ENCODE assay signal across 3 fruit fly cellular contexts in genomic region chr2L:20321207-20321773, dm6.
TF ChIP-seq lines count a peak whose summit lies in the region.

No protein-coding gene starts in this region.

- no peak for TF ChIP-seq CTCF in whole organism, embryonic (GFP tag; optimal IDR thresholded peaks at IDR 0.05; lab: Kevin White, UChicago)

TF ChIP-seq in whole organism, adult, 20 proteins besides CTCF, POLR2A, EP300 and RAD21:
- TF ChIP-seq CG12768 (GFP tag; optimal IDR thresholded peaks at IDR 0.05; lab: Kevin White, UChicago) (no peak), tj (GFP tag; optimal IDR thresholded peaks at IDR 0.05; lab: Kevin White, UChicago) (peak; percentile 97)
TF ChIP-seq in whole organism, adult: peak in this region for 1.

TF ChIP-seq in whole organism, embryonic, 481 proteins besides CTCF, POLR2A, EP300 and RAD21:
- no peak for TF ChIP-seq tna (GFP tag; IDR thresholded peaks at IDR 0.05; lab: Robert Waterston, UW; ENCODE audit: partially characterized antibody)
- no peak for TF ChIP-seq Antp (GFP tag; optimal IDR thresholded peaks at IDR 0.05; lab: Kevin White, UChicago)
- no peak for TF ChIP-seq CG9727 (GFP tag; optimal IDR thresholded peaks at IDR 0.05; lab: Kevin White, UChicago)
- no peak for TF ChIP-seq twi (tag; optimal IDR thresholded peaks at IDR 0.05; lab: Kevin White, UChicago)
- 0 out of 3 replicates have a peak, but pooled peaks have one; percentile 12 for TF ChIP-seq CG14050 (GFP tag; IDR thresholded peaks at IDR 0.05; lab: Robert Waterston, UW)
- no peak for TF ChIP-seq Hr51 (GFP tag; optimal IDR thresholded peaks at IDR 0.05; lab: Kevin White, UChicago)
- no peak for TF ChIP-seq sqz (GFP tag; optimal IDR thresholded peaks at IDR 0.05; lab: Kevin White, UChicago)
- TF ChIP-seq CG10431 (GFP tag; optimal IDR thresholded peaks at IDR 0.05; lab: Kevin White, UChicago): no peak
- TF ChIP-seq gsb-n (tag; optimal IDR thresholded peaks at IDR 0.05; lab: Kevin White, UChicago): no peak
- TF ChIP-seq crol (GFP tag; IDR thresholded peaks at IDR 0.05; lab: Robert Waterston, UW): peak; percentile 58
- no peak for TF ChIP-seq gcm (GFP tag; optimal IDR thresholded peaks at IDR 0.05; lab: Kevin White, UChicago)
- TF ChIP-seq Sry-δ (GFP tag; optimal IDR thresholded peaks at IDR 0.05; lab: Kevin White, UChicago): no peak
- TF ChIP-seq CG6272 (GFP tag; IDR thresholded peaks at IDR 0.05; lab: Robert Waterston, UW): no peak
- TF ChIP-seq CG8359 (GFP tag; optimal IDR thresholded peaks at IDR 0.05; lab: Kevin White, UChicago; ENCODE audit: borderline replicate concordance): no peak
- TF ChIP-seq CoRest (tag; optimal IDR thresholded peaks at IDR 0.05; lab: Kevin White, UChicago): no peak
- no peak for TF ChIP-seq Med (GFP tag; lab: Kevin White, UChicago)
- TF ChIP-seq tll (GFP tag; optimal IDR thresholded peaks at IDR 0.05; lab: Kevin White, UChicago): no peak
- TF ChIP-seq CG5245 (GFP tag; optimal IDR thresholded peaks at IDR 0.05; lab: Kevin White, UChicago): no peak
- TF ChIP-seq CG1602 (GFP tag; optimal IDR thresholded peaks at IDR 0.05; lab: Kevin White, UChicago): no peak
- TF ChIP-seq jigr1 (GFP tag; IDR thresholded peaks at IDR 0.05; lab: Robert Waterston, UW): no peak
- TF ChIP-seq CG17568 (GFP tag; optimal IDR thresholded peaks at IDR 0.05; lab: Kevin White, UChicago): no peak
- no peak for TF ChIP-seq grn (GFP tag; optimal IDR thresholded peaks at IDR 0.05; lab: Kevin White, UChicago)
- TF ChIP-seq CG12299 (tag; optimal IDR thresholded peaks at IDR 0.05; lab: Kevin White, UChicago): no peak
- no peak for TF ChIP-seq ci (GFP tag; IDR thresholded peaks at IDR 0.05; lab: Robert Waterston, UW)
- TF ChIP-seq Hr3 (GFP tag; optimal IDR thresholded peaks at IDR 0.05; lab: Kevin White, UChicago): no peak
- no peak for TF ChIP-seq scrt (GFP tag; optimal IDR thresholded peaks at IDR 0.05; lab: Kevin White, UChicago)
- TF ChIP-seq cato (GFP tag; optimal IDR thresholded peaks at IDR 0.05; lab: Kevin White, UChicago; ENCODE audit: borderline replicate concordance): no peak
- TF ChIP-seq CG11398 (GFP tag; optimal IDR thresholded peaks at IDR 0.05; lab: Kevin White, UChicago): no peak
- peak; percentile 7 for TF ChIP-seq CG12769 (tag; optimal IDR thresholded peaks at IDR 0.05; lab: Kevin White, UChicago)
- 0 out of 3 replicates have a peak, but pooled peaks have one; percentile 11 for TF ChIP-seq CG2199 (GFP tag; IDR thresholded peaks at IDR 0.05; lab: Robert Waterston, UW)
- TF ChIP-seq B-H2 (GFP tag; optimal IDR thresholded peaks at IDR 0.05; lab: Kevin White, UChicago): no peak
- TF ChIP-seq Ets65A (GFP tag; lab: Kevin White, UChicago): peak; percentile 37
- TF ChIP-seq Lhr (GFP tag; optimal IDR thresholded peaks at IDR 0.05; lab: Kevin White, UChicago): no peak
TF ChIP-seq in whole organism, embryonic: peak in this region for 5.

TF ChIP-seq in whole organism, pupa, 21 proteins besides CTCF, POLR2A, EP300 and RAD21:
- TF ChIP-seq fd96Ca (GFP tag; IDR thresholded peaks at IDR 0.05; lab: Robert Waterston, UW) (0 out of 3 replicates have a peak, but pooled peaks have one; percentile 33), CG13204 (GFP tag; optimal IDR thresholded peaks at IDR 0.05; lab: Kevin White, UChicago) (peak; percentile 62), gl (tag; optimal IDR thresholded peaks at IDR 0.05; lab: Kevin White, UChicago) (no peak)
